Fruit fly (Drosophila melanogaster): Measurements from ENCODE around the gene CG7148.
A peak's percentile ranks its signal among the peaks of the same experiment; 100 is the strongest.

Gene CG7148

dm6 chr3L:21841079-21841478 is 9.0 kb upstream of the CG7148 start, which contains the start of gene P5CDh1:
Gene P5CDh1 (minus strand): TSS chr3L:21841356.
- TF ChIP-seq pan (optimal IDR thresholded peaks at IDR 0.05) (no peak), Dll (optimal IDR thresholded peaks at IDR 0.05) (peak; percentile 36)

- no peak for TF ChIP-seq pan (optimal IDR thresholded peaks at IDR 0.05)
- no peak for TF ChIP-seq Dll (optimal IDR thresholded peaks at IDR 0.05)
- TF ChIP-seq CG8478 (optimal IDR thresholded peaks at IDR 0.05), result no peak
- TF ChIP-seq EcR (GFP tag; optimal IDR thresholded peaks at IDR 0.05), result no peak
- TF ChIP-seq psq (optimal IDR thresholded peaks at IDR 0.05), result no peak
- TF ChIP-seq usp (GFP tag; optimal IDR thresholded peaks at IDR 0.05), result no peak
Measured at dm6 chr3L:21840642-21840987, 8.6 kb upstream of the CG7148 start.

dm6 chr3L:21839720-21840641 is 7.9 kb upstream of the CG7148 start:
- TF ChIP-seq pan (optimal IDR thresholded peaks at IDR 0.05) (peak; percentile 2), usp (GFP tag; optimal IDR thresholded peaks at IDR 0.05) (no peak)

- no peak for TF ChIP-seq CG8478 (optimal IDR thresholded peaks at IDR 0.05)
- no peak for TF ChIP-seq usp (GFP tag; optimal IDR thresholded peaks at IDR 0.05)
- TF ChIP-seq EcR (GFP tag; optimal IDR thresholded peaks at IDR 0.05), result no peak
- TF ChIP-seq pan (optimal IDR thresholded peaks at IDR 0.05), result no peak
- no peak for TF ChIP-seq psq (optimal IDR thresholded peaks at IDR 0.05)
- TF ChIP-seq Dll (optimal IDR thresholded peaks at IDR 0.05), result no peak
Measured at dm6 chr3L:21835569-21835968, 3.5 kb upstream of the CG7148 start.

- TF ChIP-seq CG8478 (optimal IDR thresholded peaks at IDR 0.05) (no peak), usp (GFP tag; optimal IDR thresholded peaks at IDR 0.05) (no peak), EcR (GFP tag; optimal IDR thresholded peaks at IDR 0.05) (no peak), Dll (optimal IDR thresholded peaks at IDR 0.05) (no peak), pan (optimal IDR thresholded peaks at IDR 0.05) (no peak), psq (optimal IDR thresholded peaks at IDR 0.05) (no peak)
Measured at dm6 chr3L:21830125-21830524, 1.9 kb downstream of the CG7148 start.

- TF ChIP-seq EcR (GFP tag; optimal IDR thresholded peaks at IDR 0.05) (no peak), psq (optimal IDR thresholded peaks at IDR 0.05) (no peak), Dll (optimal IDR thresholded peaks at IDR 0.05) (no peak), usp (GFP tag; optimal IDR thresholded peaks at IDR 0.05) (no peak), CG8478 (optimal IDR thresholded peaks at IDR 0.05) (no peak), pan (optimal IDR thresholded peaks at IDR 0.05) (no peak)
Measured at dm6 chr3L:21828177-21828589, 3.9 kb downstream of the CG7148 start, which contains the start of gene CG32448. Gene CG32448 (minus strand): TSS chr3L:21828480.

dm6 chr3L:21827130-21827529 is 4.9 kb downstream of the CG7148 start:
- TF ChIP-seq EcR (GFP tag; optimal IDR thresholded peaks at IDR 0.05), result no peak

dm6 chr3L:21824725-21825353 is 7.2 kb downstream of the CG7148 start, which contains the start of gene eIF2A:
Gene eIF2A (plus strand): TSS chr3L:21824740.
- TF ChIP-seq CG8478 (optimal IDR thresholded peaks at IDR 0.05) (no peak), pan (optimal IDR thresholded peaks at IDR 0.05) (no peak), EcR (GFP tag; optimal IDR thresholded peaks at IDR 0.05) (no peak), Dll (optimal IDR thresholded peaks at IDR 0.05) (no peak), psq (optimal IDR thresholded peaks at IDR 0.05) (no peak), usp (GFP tag; optimal IDR thresholded peaks at IDR 0.05) (no peak)

dm6 chr3L:21823236-21823635 is 8.8 kb downstream of the CG7148 start, which contains the start of gene CG7407:
Gene CG7407 (plus strand): TSS chr3L:21823461.
- TF ChIP-seq psq (optimal IDR thresholded peaks at IDR 0.05) (no peak), pan (optimal IDR thresholded peaks at IDR 0.05) (no peak), usp (GFP tag; optimal IDR thresholded peaks at IDR 0.05) (no peak), EcR (GFP tag; optimal IDR thresholded peaks at IDR 0.05) (no peak), Dll (optimal IDR thresholded peaks at IDR 0.05) (no peak), CG8478 (optimal IDR thresholded peaks at IDR 0.05) (no peak)

dm6 chr3L:21821780-21822179 is 10.3 kb downstream of the CG7148 start, which contains the start of gene CycH:
Gene CycH (plus strand): TSS chr3L:21821997.
- TF ChIP-seq psq (optimal IDR thresholded peaks at IDR 0.05) (no peak), usp (GFP tag; optimal IDR thresholded peaks at IDR 0.05) (no peak), pan (optimal IDR thresholded peaks at IDR 0.05) (no peak), Dll (optimal IDR thresholded peaks at IDR 0.05) (no peak), EcR (GFP tag; optimal IDR thresholded peaks at IDR 0.05) (no peak), CG8478 (optimal IDR thresholded peaks at IDR 0.05) (no peak)

- TF ChIP-seq psq (optimal IDR thresholded peaks at IDR 0.05) (no peak), usp (GFP tag; optimal IDR thresholded peaks at IDR 0.05) (no peak), pan (optimal IDR thresholded peaks at IDR 0.05) (no peak), CG8478 (optimal IDR thresholded peaks at IDR 0.05) (no peak), EcR (GFP tag; optimal IDR thresholded peaks at IDR 0.05) (no peak), Dll (optimal IDR thresholded peaks at IDR 0.05) (no peak)
Measured at dm6 chr3L:21819497-21819896, 12.6 kb downstream of the CG7148 start.

dm6 chr3L:21818701-21819100 is 13.4 kb downstream of the CG7148 start:
- no peak for TF ChIP-seq psq (optimal IDR thresholded peaks at IDR 0.05)
- no peak for TF ChIP-seq usp (GFP tag; optimal IDR thresholded peaks at IDR 0.05)
- TF ChIP-seq Dll (optimal IDR thresholded peaks at IDR 0.05), result no peak

Data from whole organism.